Worm (Caenorhabditis elegans) whole organism, L1 larva: ENCODE results near the gene nspb-11.

Experiments
- C04F5.9 ChIP-seq: sonication (generic microtip); optimal IDR thresholded peaks from 2 replicates; lab custom pipeline; 2016; ENCODE audit warnings: missing genetic modification characterization, missing compliant biosample characterization
- C34B4.2 ChIP-seq: sonication (generic microtip); optimal IDR thresholded peaks from 2 replicates; lab custom pipeline; 2017; ENCODE audit warnings: mild to moderate bottlenecking, missing genetic modification characterization, missing compliant biosample characterization
- F16B12.6 ChIP-seq: fragments of 150-350 bp; optimal IDR thresholded peaks from 2 replicates; lab custom pipeline; 2014; ENCODE audit warnings: missing biosample characterization, missing genetic modification characterization
- Y116A8C.19 ChIP-seq: sonication (generic microtip); optimal IDR thresholded peaks from 2 replicates; lab custom pipeline; 2016; ENCODE audit warnings: missing compliant biosample characterization, missing genetic modification characterization, borderline replicate concordance
- alr-1 ChIP-seq: fragments of 200-800 bp; sonication (Bioruptor generic); optimal IDR thresholded peaks from 2 replicates; lab custom pipeline; 2018; ENCODE audit warnings: borderline replicate concordance, mild to moderate bottlenecking, missing genetic modification characterization, missing compliant biosample characterization
- aly-2 ChIP-seq: fragments of 150-350 bp; optimal IDR thresholded peaks from 2 replicates; lab custom pipeline; 2014; ENCODE audit warnings: missing biosample characterization, missing genetic modification characterization
- blmp-1 ChIP-seq: fragments of 150-350 bp; optimal IDR thresholded peaks from 2 replicates; lab custom pipeline; 2014; ENCODE audit warnings: missing biosample characterization, missing genetic modification characterization
- ceh-63 ChIP-seq: fragments of 200-800 bp; sonication (Bioruptor generic); optimal IDR thresholded peaks from 2 replicates; lab custom pipeline; 2018; ENCODE audit warnings: mild to moderate bottlenecking, missing genetic modification characterization, missing compliant biosample characterization
- ceh-8 ChIP-seq: fragments of 200-800 bp; sonication (Bioruptor generic); optimal IDR thresholded peaks from 2 replicates; lab custom pipeline; 2018; ENCODE audit warnings: mild to moderate bottlenecking, missing genetic modification characterization, moderate library complexity, missing compliant biosample characterization
- ceh-82 ChIP-seq, 3 experiments: fragments of 150-350 bp in 1 of 3; sonication (generic microtip) in 2 of 3; optimal IDR thresholded peaks; 2 replicates each; lab custom pipeline; 2014 to 2017; ENCODE audit warnings: missing biosample characterization in 3 of 3, missing genetic modification characterization in 3 of 3
- ces-1 ChIP-seq: fragments of 150-350 bp; optimal IDR thresholded peaks from 2 replicates; lab custom pipeline; 2014; ENCODE audit warnings: missing biosample characterization, missing genetic modification reagents, missing genetic modification characterization
- dpl-1 ChIP-seq, 3 experiments: fragments of 150-350 bp in 2 of 3; sonication (generic microtip) in 1 of 3; optimal IDR thresholded peaks; 2 replicates each; lab custom pipeline; 2014 to 2017; ENCODE audit warnings: missing biosample characterization in 3 of 3, missing genetic modification characterization in 3 of 3, missing genetic modification reagents in 3 of 3
- efl-1 ChIP-seq, 4 experiments: fragments of 150-350 bp; optimal IDR thresholded peaks in 3 of 4; peaks in 1 of 4; 1 replicate in 1 of 4; 2 replicates in 3 of 4; lab custom pipeline; 2014; ENCODE audit warnings: missing biosample characterization in 2 of 4, missing genetic modification characterization in 2 of 4, missing genetic modification reagents in 2 of 4
- egl-13 ChIP-seq: sonication (generic microtip); optimal IDR thresholded peaks from 2 replicates; lab custom pipeline; 2016; ENCODE audit warnings: missing genotype, missing genetic modification reagents, missing genetic modification characterization, missing compliant biosample characterization
- elt-3 ChIP-seq, 6 experiments: fragments of 150-350 bp in 1 of 6; sonication (generic microtip); optimal IDR thresholded peaks; 2 replicates each; lab custom pipeline; 2017 to 2018; ENCODE audit warnings: missing biosample characterization in 6 of 6, missing genetic modification characterization in 6 of 6, inconsistent platforms in 1 of 6
- ets-5 ChIP-seq: fragments of 200-800 bp; sonication (Bioruptor generic); IDR thresholded peaks from 2 replicates; pipeline ENCODE4 v1.3.6; 2022; ENCODE audit warnings: missing genetic modification characterization, missing compliant biosample characterization
- fkh-10 ChIP-seq: sonication (generic microtip); optimal IDR thresholded peaks from 2 replicates; lab custom pipeline; 2017; ENCODE audit warnings: missing biosample characterization, missing genetic modification reagents, missing genetic modification characterization
- fkh-4 ChIP-seq: sonication (generic microtip); optimal IDR thresholded peaks from 2 replicates; lab custom pipeline; 2016; ENCODE audit warnings: missing compliant biosample characterization, missing genetic modification characterization, borderline replicate concordance
- fos-1 ChIP-seq: fragments of 150-350 bp; optimal IDR thresholded peaks from 2 replicates; lab custom pipeline; 2014; ENCODE audit warnings: missing biosample characterization, missing genetic modification characterization
- grh-1 ChIP-seq: fragments of 200-800 bp; sonication (Bioruptor generic); IDR thresholded peaks from 2 replicates; pipeline ENCODE4 v1.3.6; 2022; ENCODE audit warnings: missing genetic modification reagents, missing genetic modification characterization, missing compliant biosample characterization
- hlh-17 ChIP-seq: fragments of 200-800 bp; sonication (Bioruptor generic); optimal IDR thresholded peaks from 2 replicates; lab custom pipeline; 2018; ENCODE audit warnings: missing genetic modification characterization, mild to moderate bottlenecking, missing compliant biosample characterization, moderate library complexity, borderline replicate concordance
- hpl-2 ChIP-seq: fragments of 150-350 bp; optimal IDR thresholded peaks from 2 replicates; lab custom pipeline; 2014; ENCODE audit warnings: missing biosample characterization, missing genetic modification reagents, missing genetic modification characterization
- irx-1 ChIP-seq: sonication (generic microtip); optimal IDR thresholded peaks from 2 replicates; lab custom pipeline; 2016; ENCODE audit warnings: missing genetic modification characterization, missing compliant biosample characterization
- isw-1 ChIP-seq: fragments of 200-800 bp; sonication (Bioruptor generic); IDR thresholded peaks from 2 replicates; pipeline ENCODE4 v1.3.6; 2022; ENCODE audit warnings: missing genetic modification characterization, missing compliant biosample characterization
- jun-1 ChIP-seq: fragments of 150-350 bp; optimal IDR thresholded peaks from 2 replicates; lab custom pipeline; 2014; ENCODE audit warnings: missing biosample characterization, missing genetic modification reagents, missing genetic modification characterization
- lin-14 ChIP-seq: fragments of 200-800 bp; sonication (Bioruptor generic); optimal IDR thresholded peaks from 2 replicates; lab custom pipeline; 2018; ENCODE audit warnings: mild to moderate bottlenecking, missing genetic modification characterization, moderate library complexity, missing compliant biosample characterization
- lin-35 ChIP-seq, 2 experiments: fragments of 150-350 bp; optimal IDR thresholded peaks; 2 replicates each; lab custom pipeline; 2014; ENCODE audit warnings: missing biosample characterization in 2 of 2, missing genetic modification characterization in 2 of 2, missing genetic modification reagents in 2 of 2
- mep-1 ChIP-seq: fragments of 150-350 bp; optimal IDR thresholded peaks from 2 replicates; lab custom pipeline; 2014; ENCODE audit warnings: missing biosample characterization, missing genetic modification characterization
- nhr-11 ChIP-seq: fragments of 150-350 bp; optimal IDR thresholded peaks from 2 replicates; lab custom pipeline; 2014; ENCODE audit warnings: missing biosample characterization, missing genetic modification characterization
- nhr-12 ChIP-seq: sonication (generic microtip); optimal IDR thresholded peaks from 2 replicates; lab custom pipeline; 2017; ENCODE audit warnings: missing biosample characterization, missing genetic modification characterization
- nhr-19 ChIP-seq: fragments of 200-800 bp; sonication (Bioruptor generic); conservative IDR thresholded peaks from 2 replicates; pipeline ENCODE4 v1.3.6; 2022; ENCODE audit warnings: missing genetic modification characterization, missing compliant biosample characterization
- nhr-237 ChIP-seq: fragments of 150-350 bp; optimal IDR thresholded peaks from 2 replicates; lab custom pipeline; 2014; ENCODE audit warnings: missing biosample characterization, missing genetic modification characterization
- nhr-28 ChIP-seq: fragments of 150-350 bp; optimal IDR thresholded peaks from 2 replicates; lab custom pipeline; 2014; ENCODE audit warnings: missing biosample characterization, missing genetic modification characterization
- nhr-47 ChIP-seq: sonication (generic microtip); optimal IDR thresholded peaks from 2 replicates; lab custom pipeline; 2016; ENCODE audit warnings: mild to moderate bottlenecking, missing genetic modification characterization, moderate library complexity, missing compliant biosample characterization
- nhr-71 ChIP-seq: sonication (generic microtip); optimal IDR thresholded peaks from 2 replicates; lab custom pipeline; 2016; ENCODE audit warnings: mild to moderate bottlenecking, missing genetic modification characterization, moderate library complexity, missing compliant biosample characterization
- nhr-76 ChIP-seq: sonication (generic microtip); optimal IDR thresholded peaks from 2 replicates; lab custom pipeline; 2017; ENCODE audit warnings: missing biosample characterization, missing genetic modification characterization
- nhr-84 ChIP-seq: sonication (generic microtip); optimal IDR thresholded peaks from 2 replicates; lab custom pipeline; 2017; ENCODE audit warnings: missing biosample characterization, missing genetic modification characterization
- nhr-85 ChIP-seq: sonication (generic microtip); peaks from one replicate; lab custom pipeline; 2016; ENCODE audit warnings: missing genetic modification characterization, inconsistent platforms, missing compliant biosample characterization
- pag-3 ChIP-seq: sonication (generic microtip); optimal IDR thresholded peaks from 2 replicates; lab custom pipeline; 2017; ENCODE audit warnings: missing genetic modification characterization, mild to moderate bottlenecking, missing compliant biosample characterization, antibody characterized with exemption, borderline replicate concordance; ENCODE audit not compliant: insufficient read depth
- pqm-1 ChIP-seq: sonication (generic microtip); optimal IDR thresholded peaks from 3 replicates; lab custom pipeline; 2017; ENCODE audit warnings: missing biosample characterization, missing genetic modification characterization
- snpc-4 ChIP-seq: fragments of 150-350 bp; optimal IDR thresholded peaks from 2 replicates; lab custom pipeline; 2014; ENCODE audit warnings: missing biosample characterization, missing genetic modification characterization
- sox-4 ChIP-seq: sonication (generic microtip); optimal IDR thresholded peaks from 2 replicates; lab custom pipeline; 2016; ENCODE audit warnings: missing genetic modification characterization, missing compliant biosample characterization
- sptf-1 ChIP-seq: fragments of 150-350 bp; optimal IDR thresholded peaks from 2 replicates; lab custom pipeline; 2014; ENCODE audit warnings: missing biosample characterization, missing genetic modification characterization
- sup-37 ChIP-seq: fragments of 200-800 bp; sonication (Bioruptor generic); optimal IDR thresholded peaks from 2 replicates; lab custom pipeline; 2018; ENCODE audit warnings: mild to moderate bottlenecking, missing genetic modification characterization, missing compliant biosample characterization
- tbx-2 ChIP-seq: sonication (generic microtip); optimal IDR thresholded peaks from 2 replicates; lab custom pipeline; 2016; ENCODE audit warnings: missing genetic modification characterization, missing compliant biosample characterization
- unc-130 ChIP-seq: fragments of 150-350 bp; optimal IDR thresholded peaks from 2 replicates; lab custom pipeline; 2017; ENCODE audit warnings: missing biosample characterization, missing genetic modification characterization, inconsistent platforms
- unc-62 ChIP-seq: fragments of 150-350 bp; optimal IDR thresholded peaks from 2 replicates; lab custom pipeline; 2014; ENCODE audit warnings: missing biosample characterization, missing genetic modification reagents, missing genetic modification characterization
- vab-15 ChIP-seq: sonication (generic microtip); optimal IDR thresholded peaks from 2 replicates; lab custom pipeline; 2017; ENCODE audit warnings: missing genotype, mild to moderate bottlenecking, missing genetic modification characterization, missing compliant biosample characterization
- xbp-1 ChIP-seq: sonication (generic microtip); optimal IDR thresholded peaks from 2 replicates; lab custom pipeline; 2016; ENCODE audit warnings: missing genetic modification characterization, missing compliant biosample characterization
- ztf-4 ChIP-seq: fragments of 150-350 bp; optimal IDR thresholded peaks from 2 replicates; lab custom pipeline; 2014; ENCODE audit warnings: missing biosample characterization, missing genetic modification characterization

The nspb-11 gene

ce11 chrII:12878697-12879096 lies 28.5 kb upstream of the nspb-11 start (continued):
- TF ChIP-seq ceh-8 (GFP tag; lab: Kevin White, UChicago) (no peak), unc-62 (GFP tag; lab: Kevin White, UChicago) (no peak), nhr-28 (tag; lab: Kevin White, UChicago) (no peak), F16B12.6 (tag; lab: Kevin White, UChicago) (peak; percentile 3), elt-3 (tag; optimal IDR thresholded peaks at IDR 0.05; lab: Kevin White, UChicago) (peak in 1 of 6 experiments; percentile 60), jun-1 (tag; lab: Kevin White, UChicago) (no peak), lin-14 (GFP tag; lab: Kevin White, UChicago) (no peak), hlh-17 (GFP tag; lab: Kevin White, UChicago) (no peak), fkh-4 (tag; lab: Kevin White, UChicago) (no peak), unc-130 (tag; lab: Kevin White, UChicago) (no peak), nhr-47 (tag; lab: Kevin White, UChicago) (no peak), nhr-85 (no peak), vab-15 (tag; lab: Kevin White, UChicago) (no peak), sptf-1 (no peak), ceh-63 (GFP tag; lab: Kevin White, UChicago) (no peak), hpl-2 (GFP tag; lab: Kevin White, UChicago) (no peak), pqm-1 (tag; lab: Kevin White, UChicago) (no peak), aly-2 (tag; lab: Kevin White, UChicago) (no peak), sox-4 (tag; lab: Kevin White, UChicago) (no peak), nhr-19 (GFP tag; lab: Robert Waterston, UW) (no peak), blmp-1 (peak; percentile 18), lin-35 (GFP tag; optimal IDR thresholded peaks at IDR 0.05; lab: Kevin White, UChicago) (peak in 1 of 2 experiments; percentile 48), dpl-1 (GFP tag; optimal IDR thresholded peaks at IDR 0.05; lab: Kevin White, UChicago) (peak in 2 of 3 experiments; percentile 11 to 36), mep-1 (peak; percentile 3), nhr-237 (tag; lab: Kevin White, UChicago) (no peak), nhr-12 (tag; lab: Kevin White, UChicago) (no peak), nhr-84 (no peak), ces-1 (GFP tag; lab: Kevin White, UChicago) (no peak), sup-37 (GFP tag; lab: Kevin White, UChicago) (no peak), C04F5.9 (tag; lab: Kevin White, UChicago) (no peak), tbx-2 (tag; lab: Kevin White, UChicago) (peak; percentile 22), fkh-10 (GFP tag; lab: Kevin White, UChicago) (no peak), alr-1 (tag; lab: Kevin White, UChicago) (no peak), ets-5 (GFP tag; lab: Robert Waterston, UW) (no peak), nhr-11 (tag; lab: Kevin White, UChicago) (no peak), egl-13 (no peak), grh-1 (no peak), snpc-4 (tag; lab: Kevin White, UChicago) (no peak), fos-1 (no peak), C34B4.2 (tag; lab: Kevin White, UChicago) (no peak), Y116A8C.19 (tag; lab: Kevin White, UChicago) (no peak), ceh-82 (tag; optimal IDR thresholded peaks at IDR 0.05; lab: Kevin White, UChicago) (peak in 1 of 3 experiments; percentile 43), ztf-4 (tag; lab: Kevin White, UChicago) (no peak), nhr-71 (tag; lab: Kevin White, UChicago) (peak; percentile 69), xbp-1 (tag; lab: Kevin White, UChicago) (no peak), isw-1 (GFP tag; lab: Robert Waterston, UW) (no peak), nhr-76 (tag; lab: Kevin White, UChicago) (no peak), pag-3 (tag; lab: Kevin White, UChicago) (no peak), efl-1 (optimal IDR thresholded peaks at IDR 0.05; lab: Kevin White, UChicago) (peak; percentile 42 to 47), efl-1 (GFP tag; optimal IDR thresholded peaks at IDR 0.05 in 1 of 2; lab: Kevin White, UChicago) (peak; percentile 23 to 93), irx-1 (tag; lab: Kevin White, UChicago) (peak; percentile 14)
